Fruit fly (Drosophila melanogaster): ENCODE data around the gene Jon99Cii.
A peak's percentile ranks its signal among the peaks of the same experiment; 100 is the strongest.

Gene Jon99Cii

DNA sequence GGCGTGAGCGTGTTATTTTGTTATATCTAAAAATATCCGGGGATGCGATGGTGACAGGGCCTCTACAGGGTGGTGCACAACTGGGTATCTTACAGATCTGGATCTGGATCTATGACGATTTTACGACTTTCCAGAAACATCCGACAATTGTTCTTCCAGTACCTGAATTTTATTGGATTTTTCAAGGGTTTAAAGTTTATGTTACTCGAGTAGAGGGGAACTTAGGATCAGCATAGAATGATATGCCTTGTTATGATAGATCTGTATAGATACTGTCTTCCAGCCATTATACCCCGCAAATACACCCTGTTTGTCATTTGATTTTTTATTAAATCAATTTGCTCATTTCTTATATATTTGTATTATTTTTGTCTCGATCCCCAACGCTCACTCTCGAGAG lies 30.0 kb downstream of the Jon99Cii start (continued):
- TF ChIP-seq ATbp (GFP tag; optimal IDR thresholded peaks at IDR 0.05) (peak; percentile 56), org-1 (GFP tag; optimal IDR thresholded peaks at IDR 0.05) (peak; percentile 35), CG14441 (GFP tag; IDR thresholded peaks at IDR 0.05) (peak; percentile 74), Gug (GFP tag; IDR thresholded peaks at IDR 0.05) (peak; percentile 12; the same call in 2 of the 4 replicates), knrl (GFP tag; IDR thresholded peaks at IDR 0.05; ENCODE audit: partially characterized antibody) (no peak), CG11093 (GFP tag; IDR thresholded peaks at IDR 0.05) (peak; percentile 35; the same call in 1 of the 3 replicates), CG11247 (GFP tag; IDR thresholded peaks at IDR 0.05) (peak; percentile 58), CG43689 (GFP tag; IDR thresholded peaks at IDR 0.05) (peak; percentile 25; the same call in 1 of the 2 replicates), fru (optimal IDR thresholded peaks at IDR 0.05) (no peak), Hey (tag; optimal IDR thresholded peaks at IDR 0.05) (no peak), Meics (GFP tag; optimal IDR thresholded peaks at IDR 0.05) (peak; percentile 72), wor (GFP tag; IDR thresholded peaks at IDR 0.05) (peak; percentile 32), ash1 (GFP tag; optimal IDR thresholded peaks at IDR 0.05) (no peak), D (optimal IDR thresholded peaks at IDR 0.05) (no peak), D (GFP tag; optimal IDR thresholded peaks at IDR 0.05) (peak; percentile 11), stwl (tag; optimal IDR thresholded peaks at IDR 0.05) (no peak), hkb (optimal IDR thresholded peaks at IDR 0.05) (no peak), hkb (GFP tag; IDR thresholded peaks at IDR 0.05) (peak; percentile 52), CG17361 (GFP tag; IDR thresholded peaks at IDR 0.05) (peak; percentile 67), NK7.1 (GFP tag; optimal IDR thresholded peaks at IDR 0.05) (peak; percentile 19), CG11560 (tag; IDR thresholded peaks at IDR 0.05) (no peak), CG8359 (GFP tag; optimal IDR thresholded peaks at IDR 0.05; ENCODE audit: borderline replicate concordance) (no peak), lmd (GFP tag; IDR thresholded peaks at IDR 0.05) (peak; percentile 81), CG18599 (GFP tag; optimal IDR thresholded peaks at IDR 0.05) (peak; percentile 62), CG11696 (GFP tag; IDR thresholded peaks at IDR 0.05) (0 out of 2 replicates have a peak, but pooled peaks have one; percentile 27), Kr (GFP tag; optimal IDR thresholded peaks at IDR 0.05) (no peak), CG5953 (GFP tag; IDR thresholded peaks at IDR 0.05) (no peak), CG3995 (GFP tag; optimal IDR thresholded peaks at IDR 0.05) (peak; percentile 16), CG14965 (GFP tag; optimal IDR thresholded peaks at IDR 0.05; ENCODE audit: borderline replicate concordance) (no peak), CG10274 (GFP tag; optimal IDR thresholded peaks at IDR 0.05) (peak; percentile 40), CG6813 (GFP tag; optimal IDR thresholded peaks at IDR 0.05) (peak; percentile 11), kah (GFP tag; optimal IDR thresholded peaks at IDR 0.05) (peak; percentile 6), CG17328 (GFP tag; IDR thresholded peaks at IDR 0.05) (0 out of 2 replicates have a peak, but pooled peaks have one; percentile 5), Elba2 (GFP tag; optimal IDR thresholded peaks at IDR 0.05) (no peak), CG2129 (GFP tag; IDR thresholded peaks at IDR 0.05; ENCODE audit: partially characterized antibody) (no peak), cas (GFP tag; IDR thresholded peaks at IDR 0.05) (no peak), CG12942 (GFP tag; optimal IDR thresholded peaks at IDR 0.05) (no peak), wek (GFP tag; optimal IDR thresholded peaks at IDR 0.05) (peak; percentile 27), CG8924 (tag; optimal IDR thresholded peaks at IDR 0.05) (peak; percentile 68), chif (GFP tag; optimal IDR thresholded peaks at IDR 0.05) (peak in 1 of 2 experiments; percentile 9), CG9609 (GFP tag; optimal IDR thresholded peaks at IDR 0.05) (peak; percentile 18), shn (GFP tag; optimal IDR thresholded peaks at IDR 0.05) (peak; percentile 32), CG34422 (GFP tag; IDR thresholded peaks at IDR 0.05) (peak; percentile 61; the same call in 2 of the 3 replicates), ttk (GFP tag; IDR thresholded peaks at IDR 0.05) (peak; percentile 29; the same call in 1 of the 2 replicates), CG1233 (GFP tag; optimal IDR thresholded peaks at IDR 0.05) (no peak), sqz (GFP tag; optimal IDR thresholded peaks at IDR 0.05) (no peak), CG10267 (tag; optimal IDR thresholded peaks at IDR 0.05) (peak; percentile 39), Rx (GFP tag; IDR thresholded peaks at IDR 0.05) (no peak), Sry-δ (GFP tag; optimal IDR thresholded peaks at IDR 0.05) (no peak), zen (tag; optimal IDR thresholded peaks at IDR 0.05) (no peak), nom (GFP tag; optimal IDR thresholded peaks at IDR 0.05) (no peak), CG1792 (GFP tag; optimal IDR thresholded peaks at IDR 0.05) (no peak)
